Worm (Caenorhabditis elegans): ENCODE measurements around the gene Y73C8B.5.

DNA sequence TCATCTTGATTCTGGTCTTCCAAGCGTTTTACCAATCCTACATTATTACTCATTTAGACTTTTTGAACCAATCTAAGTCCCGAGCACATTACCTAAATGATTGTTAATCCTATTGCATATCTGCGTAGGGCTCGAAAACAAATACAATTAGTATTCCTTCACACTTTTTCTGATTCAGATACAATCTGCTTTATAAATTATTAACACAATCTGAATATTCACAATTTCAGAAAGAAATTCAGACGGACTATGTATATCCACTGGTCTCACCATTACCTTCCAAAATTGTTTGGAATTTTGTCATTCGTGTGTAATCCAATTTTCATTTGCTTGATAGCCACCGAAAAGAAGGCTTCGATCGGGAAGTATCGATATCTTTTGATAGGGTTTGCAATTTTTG, 44.1 kb downstream of the Y73C8B.5 start, which contains the start of gene srj-11:
- TF ChIP-seq dao-5 (tag; optimal IDR thresholded peaks at IDR 0.05) (no peak), him-1 (tag; optimal IDR thresholded peaks at IDR 0.05) (no peak)
